Worm (Caenorhabditis elegans) whole organism, L3 larva: ENCODE data around the gene C50E3.11.

Source experiments
- aly-2 ChIP-seq: fragments of 150-350 bp; optimal IDR thresholded peaks from 2 replicates; lab custom pipeline; 2014; ENCODE audit warnings: missing biosample characterization, missing genetic modification characterization
- ama-1 ChIP-seq: fragments of 150-350 bp; optimal IDR thresholded peaks from 2 replicates; lab custom pipeline; 2018
- egl-27 ChIP-seq: sonication (generic microtip); optimal IDR thresholded peaks from 4 replicates; lab custom pipeline; 2017; ENCODE audit warnings: missing biosample characterization, missing genetic modification reagents, missing genetic modification characterization
- fkh-10 ChIP-seq: sonication (generic microtip); optimal IDR thresholded peaks from 2 replicates; lab custom pipeline; 2017; ENCODE audit warnings: missing biosample characterization, missing genetic modification reagents, missing genetic modification characterization
- mdl-1 ChIP-seq: fragments of 150-350 bp; optimal IDR thresholded peaks from 2 replicates; lab custom pipeline; 2014; ENCODE audit warnings: missing biosample characterization, missing genetic modification characterization
- nfya-1 ChIP-seq: sonication (generic microtip); optimal IDR thresholded peaks from 2 replicates; lab custom pipeline; 2017; ENCODE audit warnings: missing genetic modification characterization, mild to moderate bottlenecking, missing compliant biosample characterization, antibody characterized with exemption, moderate library complexity; ENCODE audit not compliant: insufficient read depth
- nhr-23 ChIP-seq: fragments of 150-350 bp; optimal IDR thresholded peaks from 2 replicates; lab custom pipeline; 2014; ENCODE audit warnings: missing biosample characterization, missing genetic modification reagents, missing genetic modification characterization
- nhr-25 ChIP-seq: sonication (generic microtip); optimal IDR thresholded peaks from 2 replicates; lab custom pipeline; 2017; ENCODE audit warnings: missing biosample characterization, missing genetic modification characterization
- nhr-28 ChIP-seq: fragments of 150-350 bp; optimal IDR thresholded peaks from 2 replicates; lab custom pipeline; 2014; ENCODE audit warnings: missing biosample characterization, missing genetic modification characterization
- pqm-1 ChIP-seq: fragments of 150-350 bp; optimal IDR thresholded peaks from 2 replicates; lab custom pipeline; 2017; ENCODE audit warnings: missing biosample characterization, missing genetic modification characterization, inconsistent platforms
- skn-1 ChIP-seq: fragments of 150-350 bp; optimal IDR thresholded peaks from 2 replicates; lab custom pipeline; 2014; ENCODE audit warnings: missing biosample characterization, missing genetic modification characterization
- unc-39 ChIP-seq: sonication (generic microtip); optimal IDR thresholded peaks from 4 replicates; lab custom pipeline; 2017; ENCODE audit warnings: missing biosample characterization, missing genetic modification characterization
- zag-1 ChIP-seq: fragments of 150-350 bp; optimal IDR thresholded peaks from 2 replicates; lab custom pipeline; 2014; ENCODE audit warnings: missing biosample characterization, missing genetic modification characterization
- ztf-4 ChIP-seq: fragments of 150-350 bp; optimal IDR thresholded peaks from 2 replicates; lab custom pipeline; 2014; ENCODE audit warnings: missing biosample characterization, missing genetic modification characterization

DNA sequence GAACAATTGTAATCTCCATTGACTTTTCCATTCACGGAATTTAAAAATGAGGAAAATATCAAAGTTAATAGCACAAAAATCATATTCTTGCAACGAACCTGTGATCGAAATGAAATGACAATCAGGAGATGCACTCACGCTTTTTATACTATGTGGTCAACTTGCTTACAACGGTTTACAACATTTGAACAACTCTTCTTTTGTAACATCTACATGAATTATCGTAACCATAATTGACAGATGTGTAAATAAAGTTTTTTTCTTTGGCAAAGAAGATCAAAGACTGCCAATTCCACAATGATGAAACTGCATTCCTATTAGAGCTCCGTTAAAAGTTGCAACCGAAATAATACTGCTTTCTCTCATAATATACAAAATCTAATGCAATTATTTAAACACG, 36.5 kb upstream of the C50E3.11 start, which contains the start of gene F07C4.10:
- TF ChIP-seq egl-27 = no peak
- no peak for TF ChIP-seq pqm-1 (tag; lab: Kevin White, UChicago)
- TF ChIP-seq aly-2 = no peak
- TF ChIP-seq ama-1 (lab: Kevin White, UChicago) = no peak
- TF ChIP-seq fkh-10 (GFP tag; lab: Kevin White, UChicago) = no peak
- TF ChIP-seq nhr-23 (tag; lab: Kevin White, UChicago) = no peak
- TF ChIP-seq nhr-25 (tag; lab: Kevin White, UChicago) = no peak
- no peak for TF ChIP-seq nfya-1 (tag; lab: Kevin White, UChicago)
- TF ChIP-seq nhr-28 (tag; lab: Kevin White, UChicago) = no peak
- TF ChIP-seq ztf-4 (tag; lab: Kevin White, UChicago) = no peak
- no peak for TF ChIP-seq mdl-1 (tag; lab: Kevin White, UChicago)
- TF ChIP-seq zag-1 (tag; lab: Kevin White, UChicago) = no peak
- no peak for TF ChIP-seq skn-1
- no peak for TF ChIP-seq unc-39 (tag; lab: Kevin White, UChicago)
